Worm (Caenorhabditis elegans) whole organism, young adult: ENCODE results near the gene wago-4.

Source experiments
- F23B12.7 ChIP-seq: sonication (generic microtip); optimal IDR thresholded peaks from 2 replicates; lab custom pipeline; 2017; ENCODE audit warnings: missing genetic modification characterization, mild to moderate bottlenecking, missing compliant biosample characterization, antibody characterized with exemption, moderate library complexity; ENCODE audit not compliant: insufficient read depth
- F55B11.4 ChIP-seq: sonication (generic microtip); optimal IDR thresholded peaks from 2 replicates; lab custom pipeline; 2016; ENCODE audit warnings: missing compliant biosample characterization, missing genetic modification characterization, borderline replicate concordance; ENCODE audit not compliant: insufficient read depth
- Y53F4B.3 ChIP-seq: fragments of 200-800 bp; sonication (Bioruptor generic); IDR thresholded peaks from 2 replicates; pipeline ENCODE4 v1.3.6; 2022; ENCODE audit warnings: missing genetic modification reagents, missing genetic modification characterization, missing compliant biosample characterization
- bed-2 ChIP-seq: fragments of 200-800 bp; sonication (Bioruptor generic); IDR thresholded peaks from 2 replicates; pipeline ENCODE4 v1.3.6; 2022; ENCODE audit warnings: missing genetic modification reagents, missing genetic modification characterization, missing compliant biosample characterization
- ets-4 ChIP-seq: fragments of 200-800 bp; sonication (Bioruptor generic); optimal IDR thresholded peaks from 2 replicates; lab custom pipeline; 2018; ENCODE audit warnings: mild to moderate bottlenecking, missing genetic modification characterization, missing compliant biosample characterization
- mel-28 ChIP-seq: sonication (generic microtip); optimal IDR thresholded peaks from 2 replicates; lab custom pipeline; 2016; ENCODE audit warnings: borderline replicate concordance, mild to moderate bottlenecking, missing genetic modification characterization, missing compliant biosample characterization
- nfya-1 ChIP-seq: sonication (generic microtip); optimal IDR thresholded peaks from 2 replicates; lab custom pipeline; 2017; ENCODE audit warnings: antibody characterized with exemption, missing compliant biosample characterization, missing genetic modification characterization, borderline replicate concordance; ENCODE audit not compliant: insufficient read depth
- rpc-1 ChIP-seq, 2 experiments: fragments of 150-350 bp in 1 of 2; sonication (generic microtip) in 1 of 2; optimal IDR thresholded peaks; 2 replicates each; lab custom pipeline; 2014 to 2018; ENCODE audit warnings: missing biosample characterization in 1 of 2, missing genetic modification characterization in 1 of 2, missing genetic modification reagents in 1 of 2, missing genotype in 1 of 2
- snpc-1.1 ChIP-seq: sonication (generic microtip); optimal IDR thresholded peaks from 2 replicates; lab custom pipeline; 2017; ENCODE audit warnings: missing genetic modification characterization, mild to moderate bottlenecking, missing compliant biosample characterization, antibody characterized with exemption, moderate library complexity, missing genotype, missing genetic modification reagents; ENCODE audit not compliant: insufficient read depth
- snpc-4 ChIP-seq, 5 experiments: fragments of 150-350 bp in 1 of 5; sonication (generic microtip) in 4 of 5; optimal IDR thresholded peaks; 2 replicates each; lab custom pipeline; 2014 to 2018; ENCODE audit warnings: missing genetic modification characterization in 5 of 5, missing biosample characterization in 3 of 5, antibody characterized with exemption in 2 of 5, mild to moderate bottlenecking in 2 of 5, missing compliant biosample characterization in 2 of 5, missing genotype in 2 of 5, moderate library complexity in 2 of 5, missing genetic modification reagents in 1 of 5
- unc-62 ChIP-seq: fragments of 150-350 bp; optimal IDR thresholded peaks from 2 replicates; lab custom pipeline; 2014; ENCODE audit warnings: missing biosample characterization, missing genetic modification reagents, missing genetic modification characterization

ce11 chrII:12907070-12907469 is 12.3 kb upstream of the wago-4 start, which contains the start of gene nspb-11:
- no peak for TF ChIP-seq F23B12.7 (tag; lab: Kevin White, UChicago)
- TF ChIP-seq unc-62 (GFP tag; lab: Kevin White, UChicago): no peak
- no peak for TF ChIP-seq mel-28 (tag; lab: Kevin White, UChicago)
- TF ChIP-seq snpc-1.1 (tag; lab: Kevin White, UChicago): no peak
- TF ChIP-seq rpc-1 (optimal IDR thresholded peaks at IDR 0.05; lab: Kevin White, UChicago): no peak
- TF ChIP-seq rpc-1 (tag; optimal IDR thresholded peaks at IDR 0.05; lab: Kevin White, UChicago): no peak
- no peak for TF ChIP-seq bed-2 (GFP tag; lab: Robert Waterston, UW)
- TF ChIP-seq nfya-1: no peak
- TF ChIP-seq Y53F4B.3 (GFP tag; lab: Robert Waterston, UW): no peak
- TF ChIP-seq F55B11.4 (tag; lab: Kevin White, UChicago): no peak
- no peak for TF ChIP-seq snpc-4 (GFP tag; optimal IDR thresholded peaks at IDR 0.05; lab: Kevin White, UChicago)
- TF ChIP-seq snpc-4 (tag; optimal IDR thresholded peaks at IDR 0.05; lab: Kevin White, UChicago): no peak
- TF ChIP-seq ets-4: no peak
